Worm (Caenorhabditis elegans) whole organism, young adult: ENCODE measurements around the gene dhs-16.

Source experiments
- D2030.7 ChIP-seq: fragments of 200-800 bp; sonication (Bioruptor generic); IDR thresholded peaks from 2 replicates; pipeline ENCODE4 v1.3.6; 2022; ENCODE audit warnings: missing genetic modification reagents, missing genetic modification characterization, missing compliant biosample characterization
- T26A5.8 ChIP-seq: sonication (generic microtip); optimal IDR thresholded peaks from 2 replicates; lab custom pipeline; 2016; ENCODE audit warnings: missing genetic modification characterization, missing compliant biosample characterization
- ama-1 ChIP-seq, 3 experiments: fragments of 150-350 bp in 1 of 3; sonication (generic microtip) in 2 of 3; optimal IDR thresholded peaks; 2 replicates each; lab custom pipeline; 2014 to 2018; ENCODE audit warnings: missing biosample characterization in 2 of 3, missing genetic modification characterization in 2 of 3, missing genetic modification reagents in 2 of 3
- bed-1 ChIP-seq: fragments of 200-800 bp; sonication (Bioruptor generic); IDR thresholded peaks from 2 replicates; pipeline ENCODE4 v1.3.6; 2022; ENCODE audit warnings: missing genetic modification reagents, missing genetic modification characterization, missing compliant biosample characterization
- bed-2 ChIP-seq: fragments of 200-800 bp; sonication (Bioruptor generic); IDR thresholded peaks from 2 replicates; pipeline ENCODE4 v1.3.6; 2022; ENCODE audit warnings: missing genetic modification reagents, missing genetic modification characterization, missing compliant biosample characterization
- ekl-4 ChIP-seq: fragments of 200-800 bp; sonication (Bioruptor generic); IDR thresholded peaks from 2 replicates; pipeline ENCODE4 v1.3.6; 2022; ENCODE audit warnings: missing genetic modification reagents, missing genetic modification characterization, missing compliant biosample characterization
- nfya-1 ChIP-seq: sonication (generic microtip); optimal IDR thresholded peaks from 2 replicates; lab custom pipeline; 2017; ENCODE audit warnings: antibody characterized with exemption, missing compliant biosample characterization, missing genetic modification characterization, borderline replicate concordance; ENCODE audit not compliant: insufficient read depth
- pha-4 ChIP-seq: fragments of 150-350 bp; sonication (generic microtip); optimal IDR thresholded peaks from 2 replicates; lab custom pipeline; 2014; ENCODE audit warnings: missing biosample characterization, missing genetic modification reagents, missing genetic modification characterization

DNA sequence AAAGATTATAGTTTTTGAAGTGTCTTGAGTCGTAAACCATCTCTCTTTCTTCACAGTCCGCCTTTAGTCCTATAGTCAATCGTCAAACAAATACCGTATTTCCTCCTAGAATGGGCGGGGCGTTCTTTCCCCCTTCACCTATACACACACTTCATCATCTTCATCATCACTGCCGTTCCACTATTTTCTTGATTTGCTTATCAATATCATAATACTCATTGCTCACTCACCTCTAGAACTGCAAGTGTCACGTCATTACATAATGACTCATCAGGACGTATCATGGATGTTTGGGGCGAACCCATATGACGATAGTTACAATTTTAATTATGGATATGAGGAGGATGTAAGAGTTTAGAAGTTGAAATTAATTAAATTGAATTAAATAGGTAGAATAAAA, 27.1 kb downstream of the dhs-16 start:
- TF ChIP-seq ama-1 (optimal IDR thresholded peaks at IDR 0.05; lab: Kevin White, UChicago) (no peak), ama-1 (GFP tag; optimal IDR thresholded peaks at IDR 0.05; lab: Kevin White, UChicago) (no peak), pha-4 (tag; lab: Kevin White, UChicago) (no peak), ekl-4 (no peak), bed-1 (GFP tag; lab: Robert Waterston, UW) (no peak), bed-2 (no peak), T26A5.8 (no peak), D2030.7 (GFP tag; lab: Robert Waterston, UW) (no peak), nfya-1 (tag; lab: Kevin White, UChicago) (no peak)
